Worm (Caenorhabditis elegans): Measurements from ENCODE around the gene C35B1.2.

- TF ChIP-seq egl-27 (tag; optimal IDR thresholded peaks at IDR 0.05) (no peak), ama-1 (optimal IDR thresholded peaks at IDR 0.05) (no peak), ZK546.5 (tag; optimal IDR thresholded peaks at IDR 0.05) (no peak), skn-1 (tag; optimal IDR thresholded peaks at IDR 0.05) (no peak), nhr-23 (tag; optimal IDR thresholded peaks at IDR 0.05) (no peak), daf-12 (tag; optimal IDR thresholded peaks at IDR 0.05) (no peak), lin-15B (tag; optimal IDR thresholded peaks at IDR 0.05) (no peak), ceh-28 (tag; optimal IDR thresholded peaks at IDR 0.05) (no peak), nhr-11 (tag; optimal IDR thresholded peaks at IDR 0.05) (no peak), ceh-16 (tag; optimal IDR thresholded peaks at IDR 0.05) (no peak), nhr-28 (tag; optimal IDR thresholded peaks at IDR 0.05) (no peak), lsy-12 (tag; optimal IDR thresholded peaks at IDR 0.05) (no peak), fos-1 (tag; optimal IDR thresholded peaks at IDR 0.05) (no peak)
Measured at ce11 chrIV:4052274-4052673, 33.7 kb upstream of the C35B1.2 start.
